Worm (Caenorhabditis elegans): ENCODE measurements around the gene stdh-2.

The stdh-2 gene

DNA sequence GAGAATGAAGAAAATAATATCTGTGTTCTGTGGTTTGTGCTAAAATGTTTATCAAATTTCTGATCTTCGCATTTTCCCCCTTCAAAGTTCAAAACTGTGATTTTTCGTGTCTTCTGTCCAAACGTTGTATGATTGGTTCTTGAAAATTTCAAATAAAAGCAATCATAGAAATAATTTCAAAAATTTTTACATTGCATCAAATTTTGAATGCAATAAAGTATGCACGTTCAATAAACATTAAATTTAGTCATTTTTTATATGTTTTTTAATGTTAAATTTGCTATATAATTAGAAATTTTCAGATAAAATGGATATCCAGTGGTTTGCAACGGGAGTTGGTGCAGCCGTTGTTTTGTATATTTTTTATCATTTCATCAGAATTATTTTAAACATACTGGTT, at the start of gene stdh-2:
stdh-2 (plus strand) TSS at position 301 of the 400 bp plus-strand sequence.
- TF ChIP-seq drap-1 (GFP tag; optimal IDR thresholded peaks at IDR 0.05) = no peak
- no peak for TF ChIP-seq blmp-1 (tag; optimal IDR thresholded peaks at IDR 0.05)
- TF ChIP-seq tbx-8 (GFP tag; optimal IDR thresholded peaks at IDR 0.05) = no peak
- TF ChIP-seq lin-13 (tag; optimal IDR thresholded peaks at IDR 0.05) = no peak
- TF ChIP-seq unc-62 (GFP tag; optimal IDR thresholded peaks at IDR 0.05) = no peak
- no peak for TF ChIP-seq cnd-1 (tag; optimal IDR thresholded peaks at IDR 0.05)
- TF ChIP-seq ham-2 (GFP tag; optimal IDR thresholded peaks at IDR 0.05) = no peak
- no peak for TF ChIP-seq bed-3 (GFP tag; optimal IDR thresholded peaks at IDR 0.05)
- TF ChIP-seq nhr-76 (tag; optimal IDR thresholded peaks at IDR 0.05) = no peak
- no peak for TF ChIP-seq nhr-12 (tag; optimal IDR thresholded peaks at IDR 0.05)
- TF ChIP-seq mep-1 (tag; optimal IDR thresholded peaks at IDR 0.05) = no peak
- TF ChIP-seq unc-39 (tag; optimal IDR thresholded peaks at IDR 0.05) = no peak
- no peak for TF ChIP-seq snpc-4 (tag; optimal IDR thresholded peaks at IDR 0.05)
- TF ChIP-seq ces-1 (GFP tag; optimal IDR thresholded peaks at IDR 0.05) = no peak

DNA sequence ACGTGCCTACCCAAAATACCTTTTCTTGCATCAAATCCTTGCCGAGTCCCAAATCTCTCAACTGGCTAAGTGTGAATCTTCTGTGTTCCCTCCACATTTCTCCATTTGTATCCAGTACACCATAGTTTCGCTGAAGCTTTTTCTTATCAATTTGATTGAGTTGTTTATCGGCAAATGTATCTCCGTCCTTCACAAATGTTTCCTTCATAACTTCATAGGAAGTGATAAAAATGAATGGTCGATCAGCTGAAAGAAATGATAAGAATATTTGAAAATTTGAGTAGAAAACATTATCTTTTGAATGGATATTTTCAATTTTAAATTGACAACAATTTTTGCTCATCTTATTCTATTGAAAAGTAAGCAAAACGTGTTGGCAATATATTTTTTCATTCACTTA, 48.9 kb upstream of the stdh-2 start:
- no peak for TF ChIP-seq ztf-11 (tag; optimal IDR thresholded peaks at IDR 0.05)

DNA sequence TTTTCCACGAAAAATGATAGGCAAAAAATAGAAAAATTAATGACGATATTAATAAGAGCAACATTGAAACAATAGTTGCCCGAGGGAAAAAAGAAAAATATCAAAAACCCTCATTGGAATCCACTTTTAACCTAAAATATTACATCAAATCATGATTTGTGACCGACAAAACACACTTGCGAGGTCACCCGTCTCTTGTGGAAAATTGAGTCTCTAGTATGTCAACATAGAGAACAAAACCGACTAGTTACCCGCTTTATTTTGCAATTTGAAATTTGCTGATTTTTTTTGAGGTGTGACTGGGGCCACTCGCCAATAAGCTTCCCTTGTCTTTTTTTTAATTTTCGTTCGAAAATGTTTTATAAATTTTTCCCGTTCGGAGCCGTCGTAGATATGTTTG, 48.4 kb upstream of the stdh-2 start, which contains the start of gene cyp-33D1:
cyp-33D1 (minus strand) TSS at position 101 of the 400 bp plus-strand sequence.
- TF ChIP-seq nhr-237 (tag; optimal IDR thresholded peaks at IDR 0.05) (no peak), M03D4.4 (tag; optimal IDR thresholded peaks at IDR 0.05) (no peak), mab-5 (tag; optimal IDR thresholded peaks at IDR 0.05) (no peak), bed-3 (GFP tag; optimal IDR thresholded peaks at IDR 0.05) (no peak), nhr-12 (tag; optimal IDR thresholded peaks at IDR 0.05) (no peak), sem-2 (GFP tag; optimal IDR thresholded peaks at IDR 0.05) (no peak), snpc-4 (tag; optimal IDR thresholded peaks at IDR 0.05) (no peak), lsy-2 (tag; optimal IDR thresholded peaks at IDR 0.05) (no peak), mls-2 (tag; optimal IDR thresholded peaks at IDR 0.05) (no peak), drap-1 (GFP tag; optimal IDR thresholded peaks at IDR 0.05) (no peak), tbx-8 (GFP tag; optimal IDR thresholded peaks at IDR 0.05) (no peak), nhr-28 (tag; optimal IDR thresholded peaks at IDR 0.05) (no peak), blmp-1 (tag; optimal IDR thresholded peaks at IDR 0.05) (no peak), ztf-11 (tag; optimal IDR thresholded peaks at IDR 0.05) (no peak), flh-1 (GFP tag; optimal IDR thresholded peaks at IDR 0.05) (no peak), hlh-1 (tag; optimal IDR thresholded peaks at IDR 0.05) (no peak), nhr-76 (tag; optimal IDR thresholded peaks at IDR 0.05) (no peak), unc-62 (GFP tag; optimal IDR thresholded peaks at IDR 0.05) (no peak), zip-8 (tag; optimal IDR thresholded peaks at IDR 0.05) (no peak), ceh-39 (tag; optimal IDR thresholded peaks at IDR 0.05) (no peak)

DNA sequence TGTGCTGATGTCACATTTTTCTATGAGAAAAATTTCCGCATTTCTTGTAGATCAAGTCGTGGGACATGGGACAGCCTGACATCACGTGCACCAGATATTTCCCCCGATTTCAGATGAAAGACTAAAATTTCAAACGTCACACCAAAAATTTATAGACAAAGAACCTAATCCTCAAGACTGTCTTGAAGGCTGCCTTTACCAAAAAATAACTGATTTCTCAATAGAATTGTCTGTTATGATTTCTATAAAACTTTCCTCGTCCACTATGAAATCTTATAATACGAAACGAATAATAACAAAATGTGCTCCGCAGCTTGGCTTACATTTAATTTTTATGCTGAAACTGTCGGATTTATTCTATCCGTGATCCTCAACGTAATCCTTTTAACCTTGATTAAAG, 43.8 kb upstream of the stdh-2 start, which contains the start of gene str-106:
str-106 (plus strand) TSS at position 301 of the 400 bp plus-strand sequence.
- TF ChIP-seq nhr-76 (tag; optimal IDR thresholded peaks at IDR 0.05) = no peak
- TF ChIP-seq snpc-4 (tag; optimal IDR thresholded peaks at IDR 0.05) = no peak
- TF ChIP-seq M03D4.4 (tag; optimal IDR thresholded peaks at IDR 0.05) = no peak
- TF ChIP-seq flh-1 (GFP tag; optimal IDR thresholded peaks at IDR 0.05) = no peak
- TF ChIP-seq lin-32 (GFP tag; optimal IDR thresholded peaks at IDR 0.05) = no peak
- TF ChIP-seq drap-1 (GFP tag; optimal IDR thresholded peaks at IDR 0.05) = no peak
- TF ChIP-seq unc-120 (tag; optimal IDR thresholded peaks at IDR 0.05; ENCODE audit: poor library complexity, severe bottlenecking) = no peak

DNA sequence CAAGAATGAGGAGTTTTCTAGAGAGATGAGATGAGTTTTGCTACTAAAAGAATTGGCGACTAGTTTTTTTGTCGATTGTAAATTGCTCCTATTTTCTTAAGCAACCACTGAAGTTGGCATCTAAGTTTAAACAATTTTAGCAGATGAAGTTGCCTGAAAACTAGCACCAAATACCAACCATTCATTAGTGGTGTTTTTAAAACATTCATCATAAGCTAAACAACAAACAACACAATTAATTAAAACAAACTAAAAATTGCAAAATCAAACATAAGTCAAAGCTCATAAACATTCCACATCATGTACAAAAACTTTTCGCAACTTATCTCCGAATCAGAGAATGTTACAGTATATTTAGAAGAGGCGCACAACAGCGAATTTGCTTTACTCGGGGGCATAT, 42.0 kb upstream of the stdh-2 start, which contains the start of gene srz-13:
srz-13 (plus strand) TSS at position 301 of the 400 bp plus-strand sequence.
- no peak for TF ChIP-seq lin-32 (GFP tag; optimal IDR thresholded peaks at IDR 0.05)

DNA sequence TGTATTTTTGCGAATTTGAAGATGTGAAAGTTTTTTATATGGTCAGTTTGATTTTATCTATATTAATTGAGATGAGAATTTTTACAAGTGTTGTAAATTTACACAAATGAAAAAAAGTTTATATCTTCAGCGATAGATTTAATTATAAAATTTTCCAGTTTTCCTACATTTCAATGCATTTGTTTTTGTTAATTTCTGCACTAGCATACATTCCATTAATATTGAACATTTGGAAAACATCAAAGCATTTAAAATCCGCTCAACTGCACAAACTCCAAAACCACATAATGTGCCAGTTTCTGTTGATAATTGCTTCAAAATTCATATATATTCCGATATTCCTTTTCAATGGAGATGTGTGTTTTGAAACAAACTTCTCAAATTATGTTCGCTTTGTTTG, 41.2 kb upstream of the stdh-2 start, which contains the start of gene srh-277:
srh-277 (plus strand) TSS at position 301 of the 400 bp plus-strand sequence.
- no peak for TF ChIP-seq flh-1 (GFP tag; optimal IDR thresholded peaks at IDR 0.05)
- no peak for TF ChIP-seq ceh-39 (tag; optimal IDR thresholded peaks at IDR 0.05)
- no peak for TF ChIP-seq lsy-2 (tag; optimal IDR thresholded peaks at IDR 0.05)
- no peak for TF ChIP-seq cnd-1 (tag; optimal IDR thresholded peaks at IDR 0.05)
- TF ChIP-seq lin-32 (GFP tag; optimal IDR thresholded peaks at IDR 0.05) = no peak
- TF ChIP-seq ces-1 (GFP tag; optimal IDR thresholded peaks at IDR 0.05) = no peak
- TF ChIP-seq nhr-2 (tag; optimal IDR thresholded peaks at IDR 0.05) = no peak
- no peak for TF ChIP-seq ceh-43 (GFP tag; optimal IDR thresholded peaks at IDR 0.05)
- no peak for TF ChIP-seq mls-2 (tag; optimal IDR thresholded peaks at IDR 0.05)
- no peak for TF ChIP-seq mab-5 (tag; optimal IDR thresholded peaks at IDR 0.05)
- TF ChIP-seq ceh-83 (GFP tag; optimal IDR thresholded peaks at IDR 0.05) = no peak
- TF ChIP-seq lin-13 (tag; optimal IDR thresholded peaks at IDR 0.05) = no peak
- TF ChIP-seq nhr-12 (tag; optimal IDR thresholded peaks at IDR 0.05) = no peak
- TF ChIP-seq mep-1 (tag; optimal IDR thresholded peaks at IDR 0.05) = no peak
- TF ChIP-seq nhr-237 (tag; optimal IDR thresholded peaks at IDR 0.05) = no peak
- no peak for TF ChIP-seq pha-4 (tag; optimal IDR thresholded peaks at IDR 0.05)
- no peak for TF ChIP-seq unc-120 (tag; optimal IDR thresholded peaks at IDR 0.05; ENCODE audit: poor library complexity, severe bottlenecking)
- no peak for TF ChIP-seq unc-39 (tag; optimal IDR thresholded peaks at IDR 0.05)
